Fruit fly (Drosophila melanogaster): ENCODE measurements around the gene CG31106.

CG31106 gene

dm6 chr3R:25168259-25168972 lies 47.7 kb upstream of the CG31106 start (continued):
- TF ChIP-seq Xbp1 (GFP tag; optimal IDR thresholded peaks at IDR 0.05) (peak; percentile 42), Six4 (GFP tag; optimal IDR thresholded peaks at IDR 0.05) (no peak), NC2α (GFP tag; optimal IDR thresholded peaks at IDR 0.05) (no peak), bigmax (GFP tag; optimal IDR thresholded peaks at IDR 0.05) (no peak), so (GFP tag; IDR thresholded peaks at IDR 0.05) (no peak), trh (GFP tag; optimal IDR thresholded peaks at IDR 0.05) (no peak), Nf-YB (GFP tag; optimal IDR thresholded peaks at IDR 0.05) (no peak), CTCF (GFP tag; optimal IDR thresholded peaks at IDR 0.05) (no peak), Eip74EF (GFP tag; optimal IDR thresholded peaks at IDR 0.05) (peak in 1 of 2 experiments; percentile 11), CG4707 (GFP tag; optimal IDR thresholded peaks at IDR 0.05) (no peak), CG14441 (GFP tag; IDR thresholded peaks at IDR 0.05) (no peak), CG9932 (GFP tag; IDR thresholded peaks at IDR 0.05) (0 out of 2 replicates have a peak, but pooled peaks have one; percentile 13), pita (GFP tag; optimal IDR thresholded peaks at IDR 0.05) (no peak), CG12769 (tag; optimal IDR thresholded peaks at IDR 0.05) (peak; percentile 49), Meics (GFP tag; optimal IDR thresholded peaks at IDR 0.05) (peak; percentile 73), Mad (GFP tag; optimal IDR thresholded peaks at IDR 0.05) (no peak), Neu2 (GFP tag; optimal IDR thresholded peaks at IDR 0.05; ENCODE audit: borderline replicate concordance) (no peak), pb (GFP tag; optimal IDR thresholded peaks at IDR 0.05) (no peak), CG13123 (GFP tag; optimal IDR thresholded peaks at IDR 0.05) (no peak), zen2 (GFP tag; IDR thresholded peaks at IDR 0.05; ENCODE audit: partially characterized antibody) (no peak), CG10274 (GFP tag; optimal IDR thresholded peaks at IDR 0.05) (peak; percentile 15), CG30431 (GFP tag; optimal IDR thresholded peaks at IDR 0.05) (no peak), CG3163 (GFP tag; optimal IDR thresholded peaks at IDR 0.05) (no peak), crp (GFP tag; optimal IDR thresholded peaks at IDR 0.05) (no peak), salm (tag; optimal IDR thresholded peaks at IDR 0.05) (no peak), CG31388 (GFP tag; optimal IDR thresholded peaks at IDR 0.05) (no peak), CG14667 (GFP tag; IDR thresholded peaks at IDR 0.05) (0 out of 2 replicates have a peak, but pooled peaks have one; percentile 5), CG17361 (GFP tag; IDR thresholded peaks at IDR 0.05) (peak; percentile 64), br (optimal IDR thresholded peaks at IDR 0.05) (no peak), dysf (GFP tag; IDR thresholded peaks at IDR 0.05) (peak; percentile 47; the same call in 1 of the 3 replicates), schlank (tag; optimal IDR thresholded peaks at IDR 0.05) (peak; percentile 16), onecut (GFP tag; IDR thresholded peaks at IDR 0.05) (0 out of 2 replicates have a peak, but pooled peaks have one; percentile 20), Jarid2 (GFP tag; optimal IDR thresholded peaks at IDR 0.05) (peak; percentile 5), BEAF-32 (GFP tag; optimal IDR thresholded peaks at IDR 0.05) (no peak), tup (GFP tag; optimal IDR thresholded peaks at IDR 0.05) (no peak), p53 (GFP tag; optimal IDR thresholded peaks at IDR 0.05) (no peak), CG6689 (GFP tag; IDR thresholded peaks at IDR 0.05) (peak; percentile 73), CG8924 (tag; optimal IDR thresholded peaks at IDR 0.05) (peak; percentile 37), Side (GFP tag; optimal IDR thresholded peaks at IDR 0.05) (no peak), CoRest (tag; optimal IDR thresholded peaks at IDR 0.05) (peak; percentile 65), ci (GFP tag; IDR thresholded peaks at IDR 0.05) (no peak), tna (GFP tag; IDR thresholded peaks at IDR 0.05; ENCODE audit: partially characterized antibody) (no peak), CG1792 (GFP tag; optimal IDR thresholded peaks at IDR 0.05) (no peak), Vsx1 (GFP tag; optimal IDR thresholded peaks at IDR 0.05) (no peak), CG31365 (tag; optimal IDR thresholded peaks at IDR 0.05) (peak; percentile 30), CG13424 (tag; optimal IDR thresholded peaks at IDR 0.05) (peak; percentile 65), bbx (GFP tag; IDR thresholded peaks at IDR 0.05; ENCODE audit: partially characterized antibody) (no peak), HLH3B (GFP tag; IDR thresholded peaks at IDR 0.05) (no peak), CG43689 (GFP tag; IDR thresholded peaks at IDR 0.05) (no peak), ro (GFP tag; IDR thresholded peaks at IDR 0.05) (no peak)

Measured in whole organism, embryonic.